Fruit fly (Drosophila melanogaster) whole organism, embryonic: Measurements from ENCODE around the gene CG14965.

Experiments used
- Atf-2 ChIP-seq: fragments of 200-800 bp; sonication (Bioruptor generic); optimal IDR thresholded peaks from 2 replicates; lab custom pipeline; 2016; ENCODE audit warnings: missing biosample characterization, missing genetic modification characterization
- Atf3 ChIP-seq: fragments of 200-800 bp; sonication (Bioruptor generic); optimal IDR thresholded peaks from 3 replicates; lab custom pipeline; 2016; ENCODE audit warnings: missing biosample characterization, missing genetic modification characterization
- CG10366 ChIP-seq: fragments of 200-800 bp; sonication (Bioruptor generic); IDR thresholded peaks from 2 replicates; pipeline ENCODE4 v1.3.6; 2022; ENCODE audit warnings: missing biosample characterization, missing genetic modification characterization
- CG11085 ChIP-seq: fragments of 200-800 bp; sonication (Bioruptor generic); IDR thresholded peaks from 2 replicates; pipeline ENCODE4 v1.3.6; 2022; ENCODE audit warnings: missing biosample characterization, missing genetic modification characterization
- CG11723 ChIP-seq: fragments of 200-800 bp; sonication (Bioruptor generic); optimal IDR thresholded peaks from 2 replicates; lab custom pipeline; 2017; ENCODE audit warnings: missing biosample characterization, mild to moderate bottlenecking, missing genetic modification characterization
- CG12071 ChIP-seq: fragments of 200-800 bp; sonication (Bioruptor generic); optimal IDR thresholded peaks from 3 replicates; lab custom pipeline; 2018; ENCODE audit warnings: missing biosample characterization, mild to moderate bottlenecking, missing genetic modification characterization
- CG12155 ChIP-seq: fragments of 200-800 bp; sonication (Bioruptor generic); optimal IDR thresholded peaks from 3 replicates; lab custom pipeline; 2016; ENCODE audit warnings: missing biosample characterization, missing genetic modification characterization
- CG13894 ChIP-seq: fragments of 200-800 bp; sonication (Bioruptor generic); optimal IDR thresholded peaks from 3 replicates; lab custom pipeline; 2018; ENCODE audit warnings: missing biosample characterization, mild to moderate bottlenecking, missing genetic modification characterization, moderate library complexity
- CG1602 ChIP-seq: fragments of 200-800 bp; sonication (Bioruptor generic); optimal IDR thresholded peaks from 3 replicates; lab custom pipeline; 2016; ENCODE audit warnings: missing biosample characterization, missing genetic modification characterization
- CG16813 ChIP-seq: fragments of 200-800 bp; sonication (Bioruptor generic); IDR thresholded peaks from 3 replicates; pipeline ENCODE4 v1.3.6; 2022; ENCODE audit warnings: missing biosample characterization, missing genetic modification characterization; ENCODE audit not compliant: partially characterized antibody
- CG16863 ChIP-seq: fragments of 200-800 bp; sonication (Bioruptor generic); optimal IDR thresholded peaks from 3 replicates; lab custom pipeline; 2016; ENCODE audit warnings: missing biosample characterization, missing genetic modification characterization
- CG17802 ChIP-seq: fragments of 200-800 bp; sonication (Bioruptor generic); optimal IDR thresholded peaks from 2 replicates; lab custom pipeline; 2018; ENCODE audit warnings: missing biosample characterization, mild to moderate bottlenecking, missing genetic modification characterization, moderate library complexity
- CG18476 ChIP-seq: fragments of 200-800 bp; sonication (Bioruptor generic); optimal IDR thresholded peaks from 2 replicates; lab custom pipeline; 2016; ENCODE audit warnings: missing biosample characterization, mild to moderate bottlenecking, missing genetic modification characterization
- CG5245 ChIP-seq: fragments of 200-800 bp; sonication (Bioruptor generic); optimal IDR thresholded peaks from 3 replicates; lab custom pipeline; 2016; ENCODE audit warnings: missing biosample characterization, missing genetic modification characterization
- CG6272 ChIP-seq: fragments of 200-800 bp; sonication (Bioruptor generic); IDR thresholded peaks from 2 replicates; pipeline ENCODE4 v1.3.6; 2022; ENCODE audit warnings: missing biosample characterization, missing genetic modification characterization
- CG6654 ChIP-seq: fragments of 200-800 bp; sonication (Bioruptor generic); optimal IDR thresholded peaks from 2 replicates; lab custom pipeline; 2017; ENCODE audit warnings: missing biosample characterization, mild to moderate bottlenecking, missing genetic modification characterization
- CG6765 ChIP-seq: fragments of 200-800 bp; sonication (Bioruptor generic); optimal IDR thresholded peaks from 3 replicates; lab custom pipeline; 2017; ENCODE audit warnings: missing biosample characterization, mild to moderate bottlenecking, missing genetic modification characterization
- CG7928 ChIP-seq: fragments of 200-800 bp; sonication (Bioruptor generic); optimal IDR thresholded peaks from 2 replicates; lab custom pipeline; 2017; ENCODE audit warnings: missing biosample characterization, mild to moderate bottlenecking, missing genetic modification characterization
- CG8281 ChIP-seq: fragments of 200-800 bp; sonication (Bioruptor generic); optimal IDR thresholded peaks from 2 replicates; lab custom pipeline; 2018; ENCODE audit warnings: missing biosample characterization, mild to moderate bottlenecking, missing genetic modification characterization, moderate library complexity
- CG8290 ChIP-seq, 3 experiments: fragments of 200-800 bp; sonication (Bioruptor generic); optimal IDR thresholded peaks; 2 replicates each; lab custom pipeline; 2016 to 2019; ENCODE audit warnings: missing biosample characterization in 3 of 3, missing genetic modification characterization in 3 of 3, mild to moderate bottlenecking in 2 of 3, moderate library complexity in 1 of 3
- CG8924 ChIP-seq: fragments of 200-800 bp; optimal IDR thresholded peaks from 3 replicates; lab custom pipeline; 2019; ENCODE audit warnings: missing biosample characterization, mild to moderate bottlenecking, missing genetic modification characterization, moderate library complexity
- CG9215 ChIP-seq: fragments of 200-800 bp; sonication (Bioruptor generic); IDR thresholded peaks from 2 replicates; pipeline ENCODE4 v1.3.6; 2022; ENCODE audit warnings: missing biosample characterization, missing genetic modification characterization
- CG9609 ChIP-seq: fragments of 200-800 bp; sonication (Bioruptor generic); optimal IDR thresholded peaks from 3 replicates; lab custom pipeline; 2016; ENCODE audit warnings: missing biosample characterization, missing genetic modification characterization
- CG9727 ChIP-seq: fragments of 200-800 bp; sonication (Bioruptor generic); optimal IDR thresholded peaks from 3 replicates; lab custom pipeline; 2017; ENCODE audit warnings: missing biosample characterization, mild to moderate bottlenecking, missing genetic modification characterization
- Dbx ChIP-seq: fragments of 200-800 bp; sonication (Bioruptor generic); IDR thresholded peaks from 3 replicates; pipeline ENCODE4 v1.3.6; 2022; ENCODE audit warnings: missing biosample characterization, missing genetic modification characterization
- Dip2 ChIP-seq: fragments of 200-800 bp; sonication (Bioruptor generic); IDR thresholded peaks from 2 replicates; pipeline ENCODE4 v1.3.6; 2022; ENCODE audit warnings: missing biosample characterization, missing genetic modification characterization
- Dref ChIP-seq: fragments of 200-800 bp; sonication (Bioruptor generic); IDR thresholded peaks from 2 replicates; pipeline ENCODE4 v1.3.6; 2022; ENCODE audit warnings: missing biosample characterization, missing genetic modification characterization
- E2f2 ChIP-seq: fragments of 200-800 bp; sonication (Bioruptor generic); IDR thresholded peaks from 2 replicates; pipeline ENCODE4 v1.3.6; 2022; ENCODE audit warnings: missing biosample characterization, missing genetic modification characterization
- Gug ChIP-seq: fragments of 200-800 bp; sonication (Bioruptor generic); IDR thresholded peaks from 4 replicates; pipeline ENCODE4 v1.3.6; 2022; ENCODE audit warnings: missing biosample characterization, missing genetic modification characterization
- Hsf ChIP-seq: fragments of 200-800 bp; sonication (Bioruptor generic); optimal IDR thresholded peaks from 3 replicates; lab custom pipeline; 2016; ENCODE audit warnings: missing biosample characterization, missing genetic modification characterization
- NC2α ChIP-seq: fragments of 200-800 bp; sonication (Bioruptor generic); optimal IDR thresholded peaks from 2 replicates; lab custom pipeline; 2016; ENCODE audit warnings: missing biosample characterization, missing genetic modification characterization
- NK7.1 ChIP-seq: fragments of 200-800 bp; sonication (Bioruptor generic); optimal IDR thresholded peaks from 3 replicates; lab custom pipeline; 2016; ENCODE audit warnings: missing biosample characterization, missing genetic modification characterization
- NfI ChIP-seq: fragments of 200-800 bp; sonication (Bioruptor generic); optimal IDR thresholded peaks from 3 replicates; lab custom pipeline; 2018; ENCODE audit warnings: missing biosample characterization, mild to moderate bottlenecking, missing genetic modification characterization, moderate library complexity
- Poxn ChIP-seq: fragments of 200-800 bp; sonication (Bioruptor generic); IDR thresholded peaks from 2 replicates; pipeline ENCODE4 v1.3.6; 2022; ENCODE audit warnings: missing biosample characterization, missing genetic modification characterization
- Side ChIP-seq: fragments of 200-800 bp; sonication (Bioruptor generic); optimal IDR thresholded peaks from 2 replicates; lab custom pipeline; 2016; ENCODE audit warnings: missing biosample characterization, missing genetic modification characterization
- Stat92E ChIP-seq, 3 experiments: fragments of >200 bp in 2 of 3; fragments of 200-800 bp in 1 of 3; sonication (Bioruptor generic) in 1 of 3; optimal IDR thresholded peaks; 2 replicates each; lab custom pipeline; 2017 to 2019; ENCODE audit warnings: missing biosample characterization in 3 of 3, missing genetic modification characterization in 3 of 3, mild to moderate bottlenecking in 1 of 3, moderate library complexity in 1 of 3
- amos ChIP-seq: fragments of 200-800 bp; sonication (Bioruptor generic); IDR thresholded peaks from 2 replicates; pipeline ENCODE4 v1.3.6; 2022; ENCODE audit warnings: missing biosample characterization, missing genetic modification characterization; ENCODE audit not compliant: partially characterized antibody
- cad ChIP-seq: fragments of >200 bp; optimal IDR thresholded peaks from 2 replicates; lab custom pipeline; 2017; ENCODE audit warnings: missing biosample characterization, missing genetic modification characterization
- crol ChIP-seq: fragments of 200-800 bp; sonication (Bioruptor generic); IDR thresholded peaks from 2 replicates; pipeline ENCODE4 v1.3.6; 2022; ENCODE audit warnings: missing biosample characterization, missing genetic modification characterization
- eve ChIP-seq, 2 experiments: fragments of >200 bp; optimal IDR thresholded peaks; 2 replicates each; lab custom pipeline; 2017; ENCODE audit warnings: missing biosample characterization in 2 of 2, missing genetic modification characterization in 2 of 2
- fd3F ChIP-seq: fragments of 200-800 bp; sonication (Bioruptor generic); optimal IDR thresholded peaks from 2 replicates; lab custom pipeline; 2018; ENCODE audit warnings: missing biosample characterization, mild to moderate bottlenecking, missing genetic modification characterization, moderate library complexity
- gem ChIP-seq: fragments of 200-800 bp; sonication (Bioruptor generic); optimal IDR thresholded peaks from 2 replicates; lab custom pipeline; 2019; ENCODE audit warnings: missing biosample characterization, mild to moderate bottlenecking, missing genetic modification characterization, moderate library complexity
- gsb ChIP-seq: fragments of 200-800 bp; sonication (Bioruptor generic); IDR thresholded peaks from 2 replicates; pipeline ENCODE4 v1.3.6; 2022; ENCODE audit warnings: missing biosample characterization, missing genetic modification characterization
- hth ChIP-seq: fragments of >200 bp; optimal IDR thresholded peaks from 2 replicates; lab custom pipeline; 2017; ENCODE audit warnings: inconsistent platforms
- insv ChIP-seq, 2 experiments: fragments of 200-800 bp; sonication (Bioruptor generic); optimal IDR thresholded peaks; 3 replicates each; lab custom pipeline; 2016 to 2018; ENCODE audit warnings: missing biosample characterization in 2 of 2, missing genetic modification characterization in 2 of 2
- psq ChIP-seq: fragments of 200-800 bp; sonication (Bioruptor generic); optimal IDR thresholded peaks from 2 replicates; lab custom pipeline; 2017; ENCODE audit warnings: missing biosample characterization, missing genetic modification characterization
- sd ChIP-seq: fragments of 200-800 bp; sonication (Bioruptor generic); optimal IDR thresholded peaks from 3 replicates; lab custom pipeline; 2018; ENCODE audit warnings: missing biosample characterization, mild to moderate bottlenecking, missing genetic modification characterization, moderate library complexity
- sens ChIP-seq: fragments of 200-800 bp; sonication (Bioruptor generic); peaks from one replicate; lab custom pipeline; 2016; ENCODE audit warnings: missing biosample characterization, missing genetic modification characterization
- tup ChIP-seq: fragments of 200-800 bp; sonication (Bioruptor generic); optimal IDR thresholded peaks from 2 replicates; lab custom pipeline; 2016; ENCODE audit warnings: missing biosample characterization, mild to moderate bottlenecking, missing genetic modification characterization, moderate library complexity
- usp ChIP-seq: fragments of >200 bp; optimal IDR thresholded peaks from 2 replicates; lab custom pipeline; 2017; ENCODE audit warnings: missing biosample characterization, missing genetic modification characterization
- zen ChIP-seq: fragments of 200-800 bp; sonication (Bioruptor generic); optimal IDR thresholded peaks from 3 replicates; lab custom pipeline; 2018; ENCODE audit warnings: missing biosample characterization, mild to moderate bottlenecking, missing genetic modification characterization, moderate library complexity

CG14965 gene

dm6 chr3L:3178530-3179096, 13.7 kb downstream of the CG14965 start, which contains the start of the genes MnM and Girdin (continued):
- TF ChIP-seq CG8281, result no peak
- peak; percentile 67 for TF ChIP-seq CG9215 (GFP tag; lab: Robert Waterston, UW)
- TF ChIP-seq crol (GFP tag; lab: Robert Waterston, UW), result no peak
- TF ChIP-seq Side (GFP tag; lab: Kevin White, UChicago), result peak; percentile 49
- TF ChIP-seq eve (GFP tag; optimal IDR thresholded peaks at IDR 0.05; lab: Kevin White, UChicago), result no peak
- peak; percentile 56; the same call in 2 of the 4 replicates for TF ChIP-seq Gug (GFP tag; lab: Robert Waterston, UW)
- no peak for TF ChIP-seq CG6765 (GFP tag; lab: Kevin White, UChicago)
- peak; percentile 55 for TF ChIP-seq CG5245 (GFP tag; lab: Kevin White, UChicago)
- TF ChIP-seq CG9727 (GFP tag; lab: Kevin White, UChicago), result peak; percentile 46
- no peak for TF ChIP-seq NK7.1 (GFP tag; lab: Kevin White, UChicago)
- peak; percentile 68 for TF ChIP-seq Dref (GFP tag; lab: Robert Waterston, UW)
- TF ChIP-seq hth (lab: Kevin White, UChicago), result no peak
- peak; percentile 25 for TF ChIP-seq CG7928 (GFP tag; lab: Kevin White, UChicago)
- TF ChIP-seq CG16813 (GFP tag; lab: Robert Waterston, UW), result peak; percentile 88
- TF ChIP-seq Stat92E (GFP tag; optimal IDR thresholded peaks at IDR 0.05; lab: Kevin White, UChicago), result no peak
- TF ChIP-seq Atf3 (GFP tag; lab: Kevin White, UChicago), result peak; percentile 54
- peak; percentile 79 for TF ChIP-seq CG9609 (GFP tag; lab: Kevin White, UChicago)
- peak; percentile 71 for TF ChIP-seq sens (GFP tag; lab: Kevin White, UChicago)
- TF ChIP-seq Dip2 (GFP tag; lab: Robert Waterston, UW), result no peak
- TF ChIP-seq fd3F (GFP tag; lab: Kevin White, UChicago), result peak; percentile 43
- no peak for TF ChIP-seq insv (GFP tag; optimal IDR thresholded peaks at IDR 0.05; lab: Kevin White, UChicago)
- no peak for TF ChIP-seq tup (GFP tag; lab: Kevin White, UChicago)
- TF ChIP-seq CG12155 (GFP tag; lab: Kevin White, UChicago), result peak; percentile 71
- TF ChIP-seq Hsf, result peak; percentile 77
- no peak for TF ChIP-seq psq
- peak; percentile 91 for TF ChIP-seq sd (tag; lab: Kevin White, UChicago)
- peak; percentile 61 for TF ChIP-seq Dbx
- TF ChIP-seq usp (GFP tag; lab: Kevin White, UChicago), result no peak
- TF ChIP-seq Poxn, result peak; percentile 10; the same call in 1 of the 2 replicates
- peak; percentile 46 for TF ChIP-seq CG8924
- TF ChIP-seq CG1602 (GFP tag; lab: Kevin White, UChicago), result peak; percentile 32
- TF ChIP-seq CG16863 (GFP tag; lab: Kevin White, UChicago), result peak; percentile 63
- TF ChIP-seq NC2α (GFP tag; lab: Kevin White, UChicago), result no peak
- no peak for TF ChIP-seq CG11723 (GFP tag; lab: Kevin White, UChicago)
- no peak for TF ChIP-seq cad (GFP tag; lab: Kevin White, UChicago)
- TF ChIP-seq amos (GFP tag; lab: Robert Waterston, UW), result peak; percentile 79
- peak; percentile 53 for TF ChIP-seq NfI (GFP tag; lab: Kevin White, UChicago)
- TF ChIP-seq gem (tag; lab: Kevin White, UChicago), result no peak
- peak; percentile 54 for TF ChIP-seq zen (tag; lab: Kevin White, UChicago)
- no peak for TF ChIP-seq CG13894 (tag; lab: Kevin White, UChicago)
- peak; percentile 84 for TF ChIP-seq E2f2 (GFP tag; lab: Robert Waterston, UW)
- TF ChIP-seq CG6654 (GFP tag; lab: Kevin White, UChicago), result no peak
- no peak for TF ChIP-seq CG18476 (GFP tag; lab: Kevin White, UChicago)
- TF ChIP-seq CG8290 (GFP tag; optimal IDR thresholded peaks at IDR 0.05; lab: Kevin White, UChicago), result peak; percentile 41
- peak in 1 of 2 experiments; percentile 25 for TF ChIP-seq CG8290 (tag; optimal IDR thresholded peaks at IDR 0.05; lab: Kevin White, UChicago)
- TF ChIP-seq CG6272 (GFP tag; lab: Robert Waterston, UW), result peak; percentile 41; the same call in 1 of the 2 replicates
- peak; percentile 55 for TF ChIP-seq CG10366 (GFP tag; lab: Robert Waterston, UW)
- TF ChIP-seq CG17802, result no peak
- TF ChIP-seq CG11085 (GFP tag; lab: Robert Waterston, UW), result no peak
- no peak for TF ChIP-seq CG12071
- peak; percentile 70 for TF ChIP-seq Atf-2 (GFP tag; lab: Kevin White, UChicago)
- no peak for TF ChIP-seq gsb (GFP tag; lab: Robert Waterston, UW)
